Fruit fly (Drosophila melanogaster) whole organism, embryonic: ENCODE measurements around the gene CG45487.

ENCODE experiments used
- Atf-2 ChIP-seq: fragments of 200-800 bp; sonication (Bioruptor generic); optimal IDR thresholded peaks from 2 replicates; lab custom pipeline; 2016; ENCODE audit warnings: missing biosample characterization, missing genetic modification characterization
- B-H2 ChIP-seq: fragments of 200-800 bp; sonication (Bioruptor generic); optimal IDR thresholded peaks from 2 replicates; lab custom pipeline; 2018; ENCODE audit warnings: missing biosample characterization, mild to moderate bottlenecking, missing genetic modification characterization
- CG10543 ChIP-seq: fragments of 200-800 bp; sonication (Bioruptor generic); optimal IDR thresholded peaks from 3 replicates; lab custom pipeline; 2017; ENCODE audit warnings: missing biosample characterization, mild to moderate bottlenecking, missing genetic modification characterization, moderate library complexity
- CG11456 ChIP-seq: fragments of 200-800 bp; sonication (Bioruptor generic); IDR thresholded peaks from 3 replicates; pipeline ENCODE4 v1.3.6; 2022; ENCODE audit warnings: missing biosample characterization, missing genetic modification characterization
- CG11696 ChIP-seq: fragments of 200-800 bp; sonication (Bioruptor generic); IDR thresholded peaks from 2 replicates; pipeline ENCODE4 v1.3.6; 2022; ENCODE audit warnings: missing biosample characterization, missing genetic modification characterization
- CG12236 ChIP-seq: fragments of 200-800 bp; sonication (Bioruptor generic); optimal IDR thresholded peaks from 2 replicates; lab custom pipeline; 2016; ENCODE audit warnings: missing biosample characterization, missing genetic modification characterization
- CG14441 ChIP-seq: fragments of 200-800 bp; sonication (Bioruptor generic); IDR thresholded peaks from 2 replicates; pipeline ENCODE4 v1.3.6; 2022; ENCODE audit warnings: missing biosample characterization, missing genetic modification characterization
- CG14860 ChIP-seq: fragments of 200-800 bp; sonication (Bioruptor generic); IDR thresholded peaks from 3 replicates; pipeline ENCODE4 v1.3.6; 2022; ENCODE audit warnings: missing biosample characterization, missing genetic modification characterization; ENCODE audit not compliant: partially characterized antibody
- CG1529 ChIP-seq: fragments of 200-800 bp; sonication (Bioruptor generic); optimal IDR thresholded peaks from 3 replicates; lab custom pipeline; 2018; ENCODE audit warnings: missing biosample characterization, missing genetic modification characterization
- CG1832 ChIP-seq: fragments of 200-800 bp; sonication (Bioruptor generic); optimal IDR thresholded peaks from 2 replicates; lab custom pipeline; 2017; ENCODE audit warnings: missing biosample characterization, mild to moderate bottlenecking, missing genetic modification characterization, inconsistent platforms
- CG18476 ChIP-seq: fragments of 200-800 bp; sonication (Bioruptor generic); optimal IDR thresholded peaks from 2 replicates; lab custom pipeline; 2016; ENCODE audit warnings: missing biosample characterization, mild to moderate bottlenecking, missing genetic modification characterization
- CG2116 ChIP-seq: fragments of 200-800 bp; sonication (Bioruptor generic); optimal IDR thresholded peaks from 3 replicates; lab custom pipeline; 2018; ENCODE audit warnings: missing biosample characterization, mild to moderate bottlenecking, missing genetic modification characterization
- CG30020 ChIP-seq: fragments of 200-800 bp; optimal IDR thresholded peaks from 2 replicates; lab custom pipeline; 2019; ENCODE audit warnings: missing biosample characterization, mild to moderate bottlenecking, missing genetic modification characterization, moderate library complexity
- CG3163 ChIP-seq: fragments of 200-800 bp; sonication (Bioruptor generic); optimal IDR thresholded peaks from 3 replicates; lab custom pipeline; 2016; ENCODE audit warnings: missing biosample characterization, missing genetic modification characterization
- CG32532 ChIP-seq: fragments of 200-800 bp; sonication (Bioruptor generic); IDR thresholded peaks from 2 replicates; pipeline ENCODE4 v1.3.6; 2022; ENCODE audit warnings: missing biosample characterization, missing genetic modification characterization
- CG32772 ChIP-seq: fragments of 200-800 bp; sonication (Bioruptor generic); IDR thresholded peaks from 2 replicates; pipeline ENCODE4 v1.3.6; 2022; ENCODE audit warnings: missing biosample characterization, missing genetic modification characterization
- CG34224 ChIP-seq: fragments of 200-800 bp; sonication (Bioruptor generic); IDR thresholded peaks from 3 replicates; pipeline ENCODE4 v1.3.6; 2022; ENCODE audit warnings: missing biosample characterization, missing genetic modification characterization; ENCODE audit not compliant: partially characterized antibody
- CG8388 ChIP-seq: fragments of 200-800 bp; sonication (Bioruptor generic); optimal IDR thresholded peaks from 2 replicates; lab custom pipeline; 2019; ENCODE audit warnings: missing biosample characterization, mild to moderate bottlenecking, missing genetic modification characterization, moderate library complexity
- CG8478 ChIP-seq: fragments of >200 bp; optimal IDR thresholded peaks from 2 replicates; lab custom pipeline; 2018
- CG9609 ChIP-seq: fragments of 200-800 bp; sonication (Bioruptor generic); optimal IDR thresholded peaks from 3 replicates; lab custom pipeline; 2016; ENCODE audit warnings: missing biosample characterization, missing genetic modification characterization
- CG9876 ChIP-seq: fragments of 200-800 bp; sonication (Bioruptor generic); optimal IDR thresholded peaks from 2 replicates; lab custom pipeline; 2016; ENCODE audit warnings: missing biosample characterization, missing genetic modification characterization
- Deaf1 ChIP-seq: fragments of 200-800 bp; optimal IDR thresholded peaks from 3 replicates; lab custom pipeline; 2019; ENCODE audit warnings: missing biosample characterization, mild to moderate bottlenecking, missing genetic modification characterization, moderate library complexity
- Drgx ChIP-seq: fragments of 200-800 bp; sonication (Bioruptor generic); IDR thresholded peaks from 2 replicates; pipeline ENCODE4 v1.3.6; 2022; ENCODE audit warnings: missing biosample characterization, missing genetic modification characterization
- Fer1 ChIP-seq: fragments of 200-800 bp; sonication (Bioruptor generic); optimal IDR thresholded peaks from 2 replicates; lab custom pipeline; 2017; ENCODE audit warnings: missing biosample characterization, mild to moderate bottlenecking, missing genetic modification characterization
- HLHmδ ChIP-seq: fragments of 200-800 bp; sonication (Bioruptor generic); optimal IDR thresholded peaks from 2 replicates; lab custom pipeline; 2018; ENCODE audit warnings: missing biosample characterization, mild to moderate bottlenecking, missing genetic modification characterization, moderate library complexity
- Hr39 ChIP-seq: fragments of >200 bp; optimal IDR thresholded peaks from 2 replicates; lab custom pipeline; 2017
- Med ChIP-seq: fragments of 200-800 bp; sonication (Bioruptor generic); peaks from one replicate; lab custom pipeline; 2016; ENCODE audit warnings: missing biosample characterization, missing genetic modification characterization, mild to moderate bottlenecking, inconsistent platforms, moderate library complexity
- Poxn ChIP-seq: fragments of 200-800 bp; sonication (Bioruptor generic); IDR thresholded peaks from 2 replicates; pipeline ENCODE4 v1.3.6; 2022; ENCODE audit warnings: missing biosample characterization, missing genetic modification characterization
- Sox102F ChIP-seq: fragments of 200-800 bp; sonication (Bioruptor generic); optimal IDR thresholded peaks from 2 replicates; lab custom pipeline; 2018; ENCODE audit warnings: missing biosample characterization, mild to moderate bottlenecking, missing genetic modification characterization, moderate library complexity
- Spps ChIP-seq: fragments of 200-800 bp; sonication (Bioruptor generic); optimal IDR thresholded peaks from 2 replicates; lab custom pipeline; 2018; ENCODE audit warnings: missing biosample characterization, mild to moderate bottlenecking, missing genetic modification characterization
- Sry-δ ChIP-seq: fragments of 200-800 bp; sonication (Bioruptor generic); optimal IDR thresholded peaks from 2 replicates; lab custom pipeline; 2016; ENCODE audit warnings: missing biosample characterization, missing genetic modification characterization
- ab ChIP-seq: fragments of 200-800 bp; sonication (Bioruptor generic); optimal IDR thresholded peaks from 2 replicates; lab custom pipeline; 2016; ENCODE audit warnings: missing biosample characterization, missing genetic modification characterization
- al ChIP-seq: fragments of 200-800 bp; sonication (Bioruptor generic); IDR thresholded peaks from 2 replicates; pipeline ENCODE4 v1.3.6; 2022; ENCODE audit warnings: missing biosample characterization, missing genetic modification characterization
- ara ChIP-seq: fragments of 200-800 bp; sonication (Bioruptor generic); IDR thresholded peaks from 2 replicates; pipeline ENCODE4 v1.3.6; 2022; ENCODE audit warnings: missing biosample characterization, missing genetic modification characterization
- bbx ChIP-seq: fragments of 200-800 bp; sonication (Bioruptor generic); IDR thresholded peaks from 2 replicates; pipeline ENCODE4 v1.3.6; 2022; ENCODE audit warnings: missing biosample characterization, missing genetic modification characterization; ENCODE audit not compliant: partially characterized antibody
- dan ChIP-seq: fragments of 200-800 bp; sonication (Bioruptor generic); IDR thresholded peaks from 2 replicates; pipeline ENCODE4 v1.3.6; 2022; ENCODE audit warnings: missing biosample characterization, missing genetic modification characterization
- eve ChIP-seq, 2 experiments: fragments of >200 bp; optimal IDR thresholded peaks; 2 replicates each; lab custom pipeline; 2017; ENCODE audit warnings: missing biosample characterization in 2 of 2, missing genetic modification characterization in 2 of 2
- gsb ChIP-seq: fragments of 200-800 bp; sonication (Bioruptor generic); IDR thresholded peaks from 2 replicates; pipeline ENCODE4 v1.3.6; 2022; ENCODE audit warnings: missing biosample characterization, missing genetic modification characterization
- klu ChIP-seq: fragments of 200-800 bp; sonication (Bioruptor generic); IDR thresholded peaks from 2 replicates; pipeline ENCODE4 v1.3.6; 2022; ENCODE audit warnings: missing biosample characterization, missing genetic modification characterization
- luna ChIP-seq: fragments of 200-800 bp; sonication (Bioruptor generic); optimal IDR thresholded peaks from 2 replicates; lab custom pipeline; 2016; ENCODE audit warnings: missing biosample characterization, missing genetic modification characterization
- nom ChIP-seq: fragments of 200-800 bp; sonication (Bioruptor generic); optimal IDR thresholded peaks from 2 replicates; lab custom pipeline; 2017; ENCODE audit warnings: missing biosample characterization, missing genetic modification characterization, mild to moderate bottlenecking, moderate library complexity, missing genetic modification reagents
- pho ChIP-seq: fragments of 200-800 bp; sonication (Bioruptor generic); optimal IDR thresholded peaks from 2 replicates; lab custom pipeline; 2016; ENCODE audit warnings: missing biosample characterization, missing genetic modification characterization
- pita ChIP-seq: fragments of 200-800 bp; sonication (Bioruptor generic); optimal IDR thresholded peaks from 2 replicates; lab custom pipeline; 2017; ENCODE audit warnings: missing biosample characterization, mild to moderate bottlenecking, missing genetic modification characterization
- repo ChIP-seq: fragments of 200-800 bp; sonication (Bioruptor generic); optimal IDR thresholded peaks from 2 replicates; lab custom pipeline; 2016; ENCODE audit warnings: missing biosample characterization, missing genetic modification characterization
- slp2 ChIP-seq: fragments of 200-800 bp; sonication (Bioruptor generic); optimal IDR thresholded peaks from 2 replicates; lab custom pipeline; 2016; ENCODE audit warnings: missing biosample characterization, missing genetic modification characterization
- sug ChIP-seq: fragments of 200-800 bp; optimal IDR thresholded peaks from 2 replicates; lab custom pipeline; 2019; ENCODE audit warnings: missing biosample characterization, mild to moderate bottlenecking, missing genetic modification characterization, moderate library complexity
- unc-4 ChIP-seq: fragments of 200-800 bp; sonication (Bioruptor generic); IDR thresholded peaks from 2 replicates; pipeline ENCODE4 v1.3.6; 2022; ENCODE audit warnings: missing biosample characterization, missing genetic modification characterization; ENCODE audit not compliant: partially characterized antibody
- vnd ChIP-seq: fragments of 200-800 bp; sonication (Bioruptor generic); IDR thresholded peaks from 3 replicates; pipeline ENCODE4 v1.3.6; 2022; ENCODE audit warnings: missing biosample characterization, missing genetic modification characterization; ENCODE audit not compliant: partially characterized antibody
- z ChIP-seq: fragments of 200-800 bp; sonication (Bioruptor generic); IDR thresholded peaks from 3 replicates; pipeline ENCODE4 v1.3.6; 2022; ENCODE audit warnings: missing biosample characterization, missing genetic modification characterization
- zfh1 ChIP-seq: fragments of 200-800 bp; sonication (Bioruptor generic); IDR thresholded peaks from 3 replicates; pipeline ENCODE4 v1.3.6; 2022; ENCODE audit warnings: missing biosample characterization, missing genetic modification characterization
- zfh2 ChIP-seq: fragments of 200-800 bp; sonication (Bioruptor generic); optimal IDR thresholded peaks from 2 replicates; lab custom pipeline; 2016; ENCODE audit warnings: missing biosample characterization, missing genetic modification characterization

Gene CG45487

DNA sequence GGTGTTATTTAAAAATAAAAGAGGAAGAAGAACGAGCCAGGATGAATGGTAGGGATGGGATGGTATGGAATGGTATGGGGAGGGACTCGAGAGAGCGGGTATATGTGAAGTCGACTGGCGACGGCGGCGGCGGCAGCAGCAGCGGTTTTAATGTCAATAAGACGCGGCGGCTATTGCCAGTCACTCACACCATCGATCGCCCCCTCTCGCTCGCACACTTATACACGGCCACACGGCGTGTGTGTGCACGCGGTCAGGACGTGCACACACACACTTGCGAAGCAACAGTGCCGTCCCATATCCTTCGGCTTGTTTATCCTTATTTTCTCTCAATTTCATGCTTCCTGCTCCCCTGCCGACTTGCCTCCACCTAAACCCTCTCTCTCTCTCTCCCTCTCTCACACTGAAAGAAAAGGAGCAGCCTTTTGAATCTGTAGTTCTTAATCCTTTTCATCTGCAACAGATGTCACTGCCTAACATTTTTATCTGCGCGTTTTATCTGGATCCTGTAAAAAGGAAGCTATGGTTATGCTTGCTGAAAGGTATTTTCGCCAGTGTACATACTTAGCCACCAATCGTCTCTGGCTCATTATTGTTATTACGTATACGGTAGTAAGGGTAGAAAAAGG is 25.8 kb downstream of the CG45487 start (continued):
- peak; percentile 87 for TF ChIP-seq CG11456 (GFP tag; lab: Robert Waterston, UW)
- peak; percentile 52 for TF ChIP-seq CG2116 (GFP tag; lab: Kevin White, UChicago)
- peak; percentile 82 for TF ChIP-seq Atf-2
- no peak for TF ChIP-seq CG8478 (lab: Kevin White, UChicago)
- peak; percentile 82 for TF ChIP-seq CG14441
- peak; percentile 66 for TF ChIP-seq sug (tag; lab: Kevin White, UChicago)
- TF ChIP-seq zfh2: peak; percentile 79
- TF ChIP-seq CG9609: peak; percentile 91
- TF ChIP-seq CG11696 (GFP tag; lab: Robert Waterston, UW): peak; percentile 59
- TF ChIP-seq CG9876 (GFP tag; lab: Kevin White, UChicago): peak; percentile 87
- TF ChIP-seq unc-4: no peak
- peak; percentile 67 for TF ChIP-seq CG1832 (GFP tag; lab: Kevin White, UChicago)
- peak; percentile 64 for TF ChIP-seq gsb
- peak; percentile 68 for TF ChIP-seq repo (GFP tag; lab: Kevin White, UChicago)
- no peak for TF ChIP-seq pita (GFP tag; lab: Kevin White, UChicago)
- no peak for TF ChIP-seq Drgx (GFP tag; lab: Robert Waterston, UW)
- TF ChIP-seq bbx (GFP tag; lab: Robert Waterston, UW): no peak
- TF ChIP-seq Deaf1 (tag; lab: Kevin White, UChicago): peak; percentile 61
- peak; percentile 71 for TF ChIP-seq CG32772 (GFP tag; lab: Robert Waterston, UW)
- peak; percentile 71 for TF ChIP-seq al
- peak; percentile 63 for TF ChIP-seq CG18476 (GFP tag; lab: Kevin White, UChicago)
- no peak for TF ChIP-seq z (GFP tag; lab: Robert Waterston, UW)
- TF ChIP-seq pho (GFP tag; lab: Kevin White, UChicago): peak; percentile 87
- TF ChIP-seq Poxn (GFP tag; lab: Robert Waterston, UW): no peak; the same call in 1 of the 2 replicates
- no peak for TF ChIP-seq HLHmδ (GFP tag; lab: Kevin White, UChicago)
- peak; percentile 18 for TF ChIP-seq CG10543 (GFP tag; lab: Kevin White, UChicago)
- TF ChIP-seq B-H2 (GFP tag; lab: Kevin White, UChicago): peak; percentile 40
- peak; percentile 83 for TF ChIP-seq Fer1 (GFP tag; lab: Kevin White, UChicago)
- peak; percentile 47 for TF ChIP-seq Spps (tag; lab: Kevin White, UChicago)
- TF ChIP-seq CG3163 (GFP tag; lab: Kevin White, UChicago): peak; percentile 72
- TF ChIP-seq CG12236 (GFP tag; lab: Kevin White, UChicago): peak; percentile 78
- no peak for TF ChIP-seq Hr39
- TF ChIP-seq ara (GFP tag; lab: Robert Waterston, UW): peak; percentile 81
- TF ChIP-seq CG8388 (GFP tag; lab: Kevin White, UChicago): peak; percentile 77
- TF ChIP-seq CG32532 (GFP tag; lab: Robert Waterston, UW): peak; percentile 82
- no peak for TF ChIP-seq CG14860 (GFP tag; lab: Robert Waterston, UW)
- peak; percentile 9 for TF ChIP-seq CG30020 (tag; lab: Kevin White, UChicago)
- TF ChIP-seq klu (GFP tag; lab: Robert Waterston, UW): peak; percentile 62
- peak; percentile 60 for TF ChIP-seq CG1529 (GFP tag; lab: Kevin White, UChicago)
- TF ChIP-seq eve (GFP tag; optimal IDR thresholded peaks at IDR 0.05; lab: Kevin White, UChicago): peak in 1 of 2 experiments; percentile 86
- peak; percentile 2 for TF ChIP-seq ab (GFP tag; lab: Kevin White, UChicago)
- peak; percentile 72 for TF ChIP-seq dan (GFP tag; lab: Robert Waterston, UW)
- TF ChIP-seq zfh1 (GFP tag; lab: Robert Waterston, UW): peak; percentile 87
- peak; percentile 76 for TF ChIP-seq luna (GFP tag; lab: Kevin White, UChicago)
- peak; percentile 81 for TF ChIP-seq slp2 (GFP tag; lab: Kevin White, UChicago)
- TF ChIP-seq Sox102F (GFP tag; lab: Kevin White, UChicago): peak; percentile 81
- TF ChIP-seq vnd (GFP tag; lab: Robert Waterston, UW): no peak
- TF ChIP-seq CG34224 (GFP tag; lab: Robert Waterston, UW): no peak
- TF ChIP-seq Med: peak; percentile 98
- TF ChIP-seq Sry-δ (GFP tag; lab: Kevin White, UChicago): peak; percentile 36
- peak; percentile 5 for TF ChIP-seq nom
